Worm (Caenorhabditis elegans) whole organism, early embryonic: Measurements from ENCODE around the gene T25D3.3.

Experiments used
- ama-1 ChIP-seq: fragments of 150-350 bp; optimal IDR thresholded peaks from 2 replicates; lab custom pipeline; 2014
- hmbx-1 ChIP-seq: sonication (generic microtip); optimal IDR thresholded peaks from 2 replicates; lab custom pipeline; 2016; ENCODE audit warnings: mild to moderate bottlenecking, missing genetic modification characterization, missing compliant biosample characterization

- TF ChIP-seq ama-1 (lab: Kevin White, UChicago): no peak
- no peak for TF ChIP-seq hmbx-1 (tag; lab: Kevin White, UChicago)
Measured at ce11 chrII:116916-117315, 35.5 kb upstream of the T25D3.3 start, which contains the start of gene srt-54.
